Fruit fly (Drosophila melanogaster) whole organism, adult: Measurements from ENCODE around the gene Rhp.

ENCODE experiments used
- CG11617 ChIP-seq: fragments of 200-800 bp; sonication (Bioruptor generic); optimal IDR thresholded peaks from 2 replicates; lab custom pipeline; 2017; ENCODE audit warnings: mild to moderate bottlenecking, missing biosample characterization, missing genetic modification reagents, missing genetic modification characterization
- CG12768 ChIP-seq: fragments of 200-800 bp; sonication (Bioruptor generic); optimal IDR thresholded peaks from 2 replicates; lab custom pipeline; 2017; ENCODE audit warnings: missing biosample characterization, missing genetic modification characterization, mild to moderate bottlenecking, moderate library complexity, missing genetic modification reagents
- CG14711 ChIP-seq: fragments of 200-800 bp; sonication (Bioruptor generic); optimal IDR thresholded peaks from 2 replicates; lab custom pipeline; 2018; ENCODE audit warnings: missing biosample characterization, mild to moderate bottlenecking, missing genetic modification characterization, moderate library complexity
- CG1620 ChIP-seq: fragments of 200-800 bp; sonication (Bioruptor generic); optimal IDR thresholded peaks from 2 replicates; lab custom pipeline; 2016; ENCODE audit warnings: missing biosample characterization, missing genetic modification characterization
- CG33017 ChIP-seq: fragments of 200-800 bp; sonication (Bioruptor generic); optimal IDR thresholded peaks from 2 replicates; lab custom pipeline; 2018; ENCODE audit warnings: missing biosample characterization, mild to moderate bottlenecking, missing genetic modification characterization, moderate library complexity
- CG5204 ChIP-seq: fragments of 200-800 bp; sonication (Bioruptor generic); optimal IDR thresholded peaks from 2 replicates; lab custom pipeline; 2016; ENCODE audit warnings: missing biosample characterization, missing genetic modification characterization
- CG7045 ChIP-seq: fragments of 200-800 bp; sonication (Bioruptor generic); optimal IDR thresholded peaks from 2 replicates; lab custom pipeline; 2017; ENCODE audit warnings: missing biosample characterization, mild to moderate bottlenecking, missing genetic modification characterization
- CG7101 ChIP-seq: fragments of 200-800 bp; sonication (Bioruptor generic); optimal IDR thresholded peaks from 2 replicates; lab custom pipeline; 2018; ENCODE audit warnings: missing biosample characterization, mild to moderate bottlenecking, missing genetic modification characterization, moderate library complexity
- Clk ChIP-seq: fragments of 200-800 bp; sonication (Bioruptor generic); optimal IDR thresholded peaks from 2 replicates; lab custom pipeline; 2017; ENCODE audit warnings: missing biosample characterization, missing genetic modification characterization
- Crg-1 ChIP-seq: fragments of 200-800 bp; sonication (Bioruptor generic); optimal IDR thresholded peaks from 2 replicates; lab custom pipeline; 2016; ENCODE audit warnings: missing biosample characterization, missing genetic modification characterization
- Hr96 ChIP-seq: fragments of 200-800 bp; sonication (Bioruptor generic); optimal IDR thresholded peaks from 2 replicates; lab custom pipeline; 2016; ENCODE audit warnings: missing biosample characterization, missing genetic modification characterization
- Mnt ChIP-seq: fragments of 200-800 bp; sonication (Bioruptor generic); optimal IDR thresholded peaks from 2 replicates; lab custom pipeline; 2016; ENCODE audit warnings: missing biosample characterization, mild to moderate bottlenecking, missing genetic modification characterization
- bab1 ChIP-seq: fragments of 200-800 bp; sonication (Bioruptor generic); optimal IDR thresholded peaks from 3 replicates; lab custom pipeline; 2019; ENCODE audit warnings: missing biosample characterization, mild to moderate bottlenecking, missing genetic modification characterization, moderate library complexity
- cic ChIP-seq: fragments of 200-800 bp; sonication (Bioruptor generic); optimal IDR thresholded peaks from 2 replicates; lab custom pipeline; 2017; ENCODE audit warnings: missing biosample characterization, mild to moderate bottlenecking, missing genetic modification characterization, moderate library complexity
- cnc ChIP-seq, 2 experiments: fragments of >200 bp; optimal IDR thresholded peaks; 2 replicates each; lab custom pipeline; 2017
- kay ChIP-seq: fragments of 200-800 bp; sonication (Bioruptor generic); peaks from one replicate; lab custom pipeline; 2016; ENCODE audit warnings: missing biosample characterization, missing genetic modification characterization, borderline replicate concordance
- ovo ChIP-seq: fragments of 200-800 bp; sonication (Bioruptor generic); optimal IDR thresholded peaks from 2 replicates; lab custom pipeline; 2016; ENCODE audit warnings: missing biosample characterization, missing genetic modification characterization
- pad ChIP-seq: fragments of 200-800 bp; sonication (Bioruptor generic); optimal IDR thresholded peaks from 3 replicates; lab custom pipeline; 2017; ENCODE audit warnings: missing biosample characterization, missing genetic modification characterization, mild to moderate bottlenecking, moderate library complexity, missing genetic modification reagents
- tj ChIP-seq: fragments of 200-800 bp; sonication (Bioruptor generic); optimal IDR thresholded peaks from 3 replicates; lab custom pipeline; 2017; ENCODE audit warnings: missing biosample characterization, mild to moderate bottlenecking, missing genetic modification characterization, moderate library complexity
- toe ChIP-seq: fragments of 200-800 bp; sonication (Bioruptor generic); optimal IDR thresholded peaks from 2 replicates; lab custom pipeline; 2016; ENCODE audit warnings: missing biosample characterization, missing genetic modification characterization

The Rhp gene

DNA sequence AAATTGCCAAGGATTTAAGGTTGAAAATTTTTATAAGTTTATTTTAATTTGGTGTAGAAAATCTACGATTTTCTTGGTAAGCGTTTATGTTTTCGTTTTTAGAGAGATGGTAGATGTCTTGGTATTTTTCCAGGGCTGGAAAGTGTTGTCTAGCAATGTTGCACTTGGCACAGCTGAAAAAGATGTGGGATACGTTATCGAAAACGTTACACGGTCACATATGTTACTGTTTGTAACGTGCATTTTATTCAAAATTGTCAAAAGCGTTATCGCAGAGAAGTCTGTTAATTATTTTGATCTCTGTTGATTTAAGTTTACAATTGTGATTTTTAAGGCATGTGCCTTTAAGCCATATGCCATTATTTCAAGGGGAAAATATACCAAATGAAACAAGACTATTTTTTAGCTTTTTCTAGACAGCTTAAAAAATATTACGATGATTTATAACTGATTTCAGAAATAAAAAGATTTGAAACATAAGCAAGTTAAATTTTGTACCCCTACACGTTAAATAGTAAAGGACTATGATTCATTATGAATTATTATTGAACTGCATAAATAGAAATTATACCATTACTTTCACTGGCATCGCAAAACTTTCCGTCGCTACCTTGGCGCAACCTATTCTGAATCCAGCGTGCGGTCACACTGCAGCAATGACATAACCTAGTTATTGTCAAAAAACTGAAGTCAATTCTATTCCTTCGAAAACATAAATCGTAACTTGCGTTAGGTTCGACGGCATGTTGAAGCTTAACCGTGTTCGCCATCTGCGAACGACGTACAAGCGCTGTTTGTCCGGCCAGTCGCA lies 3.1 kb upstream of the Rhp start, which contains the start of the genes Paf-AHalpha and mRpS30:
Paf-AHalpha (minus strand) TSS at position 155 of the 811 bp plus-strand sequence.
mRpS30 (plus strand) TSS at position 619 of the 811 bp plus-strand sequence.
- TF ChIP-seq CG12768 (GFP tag; lab: Kevin White, UChicago) (no peak), bab1 (GFP tag; lab: Kevin White, UChicago) (peak; percentile 45)

DNA sequence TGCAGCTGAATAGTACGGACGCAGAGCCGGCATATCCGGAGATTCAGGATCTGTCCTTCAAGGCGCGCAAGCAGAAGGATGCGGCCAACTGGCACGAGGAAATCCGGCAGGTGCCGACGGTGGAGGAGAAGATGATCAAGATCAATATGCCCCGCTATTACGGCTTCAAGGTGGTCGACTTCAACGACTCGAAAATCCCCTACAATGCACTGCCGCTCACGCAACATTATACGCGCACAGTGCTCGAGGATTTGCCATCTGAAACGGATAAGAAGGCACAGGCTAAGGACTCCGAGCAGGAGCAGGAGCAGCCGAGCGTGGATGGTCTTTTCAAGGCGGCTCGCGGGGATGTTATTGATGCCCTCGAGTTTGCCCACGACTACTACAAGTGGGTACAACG lies 2.5 kb upstream of the Rhp start:
- TF ChIP-seq CG1620 (GFP tag; lab: Kevin White, UChicago) (no peak), CG11617 (GFP tag; lab: Kevin White, UChicago) (no peak)

dm6 chrX:15795951-15796443 lies 7.3 kb downstream of the Rhp start, which contains the start of gene sordd1:
Gene sordd1, minus strand, starts transcription at chrX:15796028.
- TF ChIP-seq toe: peak; percentile 34

DNA sequence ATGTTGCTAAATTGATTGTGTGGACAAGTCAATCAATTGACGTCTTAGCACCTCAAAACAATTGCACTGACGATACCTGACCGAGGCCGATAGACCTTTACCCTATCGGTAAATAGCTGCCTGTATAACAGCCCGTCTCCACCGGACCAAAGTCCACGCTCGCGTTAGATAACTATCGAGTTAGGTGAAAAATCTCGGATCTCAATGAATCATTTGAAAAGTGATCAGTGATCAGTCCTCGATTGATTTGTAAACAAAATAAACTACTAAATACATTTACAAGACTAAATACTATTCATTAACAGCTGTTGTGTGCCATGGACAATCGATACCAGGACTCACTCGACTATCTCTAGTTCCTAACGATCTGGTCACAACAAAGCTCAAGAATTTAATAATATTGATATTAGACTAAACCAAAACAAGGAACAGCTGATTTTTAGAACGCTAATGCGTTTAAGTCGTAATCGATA lies 10.4 kb downstream of the Rhp start, which contains the start of the genes sordd2 and CG15602:
sordd2 (minus strand) TSS at position 78 of the 473 bp plus-strand sequence.
CG15602 (plus strand) TSS at position 342 of the 473 bp plus-strand sequence.
- TF ChIP-seq kay (GFP tag; lab: Kevin White, UChicago) (peak; percentile 57), toe (peak; percentile 13)

- TF ChIP-seq toe (no peak), bab1 (GFP tag; lab: Kevin White, UChicago) (peak; percentile 37), ovo (GFP tag; lab: Kevin White, UChicago) (no peak), CG1620 (GFP tag; lab: Kevin White, UChicago) (peak; percentile 22), CG12768 (GFP tag; lab: Kevin White, UChicago) (no peak), Hr96 (GFP tag; lab: Kevin White, UChicago) (no peak), tj (no peak), Mnt (GFP tag; lab: Kevin White, UChicago) (no peak), Clk (GFP tag; lab: Kevin White, UChicago) (no peak), cnc (optimal IDR thresholded peaks at IDR 0.05; lab: Kevin White, UChicago) (no peak), kay (GFP tag; lab: Kevin White, UChicago) (no peak), Crg-1 (GFP tag; lab: Kevin White, UChicago) (no peak), CG5204 (no peak), CG7045 (GFP tag; lab: Kevin White, UChicago) (no peak), CG33017 (tag; lab: Kevin White, UChicago) (no peak), pad (GFP tag; lab: Kevin White, UChicago) (peak; percentile 6), cic (no peak), CG11617 (GFP tag; lab: Kevin White, UChicago) (peak; percentile 34), CG7101 (tag; lab: Kevin White, UChicago) (peak; percentile 67), CG14711 (peak; percentile 54)
These were observed 14.4 kb downstream of the Rhp start for dm6 chrX:15802880-15803650.

- TF ChIP-seq CG14711 (peak; percentile 61), toe (no peak), bab1 (GFP tag; lab: Kevin White, UChicago) (peak; percentile 18), kay (GFP tag; lab: Kevin White, UChicago) (peak; percentile 85), tj (no peak), pad (GFP tag; lab: Kevin White, UChicago) (no peak), CG7101 (tag; lab: Kevin White, UChicago) (no peak)
These were observed 15.3 kb downstream of the Rhp start, which contains the start of the genes PGRP-LE and sd for dm6 chrX:15803764-15804563. Gene PGRP-LE, minus strand, starts transcription at chrX:15803880. Gene sd, plus strand, starts transcription at chrX:15804370.

dm6 chrX:15804790-15805189 lies 16.1 kb downstream of the Rhp start:
- no peak for TF ChIP-seq Clk (GFP tag; lab: Kevin White, UChicago)
- peak; percentile 19 for TF ChIP-seq CG14711
